Fruit fly (Drosophila melanogaster) whole organism, embryonic: ENCODE results near the gene sa.

Experiments
- Atf3 ChIP-seq: fragments of 200-800 bp; sonication (Bioruptor generic); optimal IDR thresholded peaks from 3 replicates; lab custom pipeline; 2016; ENCODE audit warnings: missing biosample characterization, missing genetic modification characterization
- B-H2 ChIP-seq: fragments of 200-800 bp; sonication (Bioruptor generic); optimal IDR thresholded peaks from 2 replicates; lab custom pipeline; 2018; ENCODE audit warnings: missing biosample characterization, mild to moderate bottlenecking, missing genetic modification characterization
- Bdp1 ChIP-seq: fragments of 200-800 bp; sonication (Bioruptor generic); optimal IDR thresholded peaks from 3 replicates; lab custom pipeline; 2016; ENCODE audit warnings: missing biosample characterization, missing genetic modification characterization
- C15 ChIP-seq: fragments of 200-800 bp; sonication (Bioruptor generic); IDR thresholded peaks from 3 replicates; pipeline ENCODE4 v1.3.6; 2022; ENCODE audit warnings: missing biosample characterization, missing genetic modification characterization
- CG10543 ChIP-seq: fragments of 200-800 bp; sonication (Bioruptor generic); optimal IDR thresholded peaks from 3 replicates; lab custom pipeline; 2017; ENCODE audit warnings: missing biosample characterization, mild to moderate bottlenecking, missing genetic modification characterization, moderate library complexity
- CG12744 ChIP-seq: fragments of 200-800 bp; sonication (Bioruptor generic); optimal IDR thresholded peaks from 2 replicates; lab custom pipeline; 2016; ENCODE audit warnings: missing biosample characterization, missing genetic modification characterization
- CG1792 ChIP-seq: fragments of 200-800 bp; sonication (Bioruptor generic); optimal IDR thresholded peaks from 2 replicates; lab custom pipeline; 2016; ENCODE audit warnings: missing biosample characterization, missing genetic modification characterization
- CG32767 ChIP-seq: fragments of 200-800 bp; sonication (Bioruptor generic); IDR thresholded peaks from 2 replicates; pipeline ENCODE4 v1.3.6; 2022; ENCODE audit warnings: missing biosample characterization, missing genetic modification characterization
- CG33213 ChIP-seq: fragments of 200-800 bp; sonication (Bioruptor generic); optimal IDR thresholded peaks from 3 replicates; lab custom pipeline; 2016; ENCODE audit warnings: missing biosample characterization, missing genetic modification characterization
- CG33557 ChIP-seq: fragments of 200-800 bp; sonication (Bioruptor generic); optimal IDR thresholded peaks from 2 replicates; lab custom pipeline; 2019; ENCODE audit warnings: missing biosample characterization, mild to moderate bottlenecking, missing genetic modification characterization, moderate library complexity
- CG4282 ChIP-seq: fragments of 200-800 bp; sonication (Bioruptor generic); optimal IDR thresholded peaks from 2 replicates; lab custom pipeline; 2016; ENCODE audit warnings: missing biosample characterization, missing genetic modification characterization
- CG4424 ChIP-seq: fragments of 200-800 bp; sonication (Bioruptor generic); optimal IDR thresholded peaks from 3 replicates; lab custom pipeline; 2016; ENCODE audit warnings: missing biosample characterization, missing genetic modification characterization
- CG6175 ChIP-seq: fragments of 200-800 bp; sonication (Bioruptor generic); IDR thresholded peaks from 3 replicates; pipeline ENCODE4 v1.3.6; 2022; ENCODE audit warnings: missing biosample characterization, missing genetic modification characterization
- CG7271 ChIP-seq: fragments of 200-800 bp; sonication (Bioruptor generic); optimal IDR thresholded peaks from 2 replicates; lab custom pipeline; 2018; ENCODE audit warnings: missing biosample characterization, mild to moderate bottlenecking, missing genetic modification characterization, moderate library complexity
- CG7745 ChIP-seq: fragments of 200-800 bp; sonication (Bioruptor generic); optimal IDR thresholded peaks from 2 replicates; lab custom pipeline; 2018; ENCODE audit warnings: missing biosample characterization, mild to moderate bottlenecking, missing genetic modification characterization, moderate library complexity
- CG7786 ChIP-seq: fragments of 200-800 bp; sonication (Bioruptor generic); optimal IDR thresholded peaks from 2 replicates; lab custom pipeline; 2016; ENCODE audit warnings: missing biosample characterization, missing genetic modification characterization
- CG7963 ChIP-seq: fragments of 200-800 bp; sonication (Bioruptor generic); IDR thresholded peaks from 3 replicates; pipeline ENCODE4 v1.3.6; 2022; ENCODE audit warnings: missing biosample characterization, missing genetic modification characterization; ENCODE audit not compliant: partially characterized antibody
- CG8359 ChIP-seq: fragments of 200-800 bp; sonication (Bioruptor generic); optimal IDR thresholded peaks from 2 replicates; lab custom pipeline; 2017; ENCODE audit warnings: missing biosample characterization, mild to moderate bottlenecking, missing genetic modification characterization, borderline replicate concordance
- CG9609 ChIP-seq: fragments of 200-800 bp; sonication (Bioruptor generic); optimal IDR thresholded peaks from 3 replicates; lab custom pipeline; 2016; ENCODE audit warnings: missing biosample characterization, missing genetic modification characterization
- CoRest ChIP-seq: fragments of 200-800 bp; sonication (Bioruptor generic); optimal IDR thresholded peaks from 3 replicates; lab custom pipeline; 2018; ENCODE audit warnings: missing biosample characterization, mild to moderate bottlenecking, missing genetic modification characterization, moderate library complexity
- CrebB ChIP-seq: fragments of 200-800 bp; sonication (Bioruptor generic); optimal IDR thresholded peaks from 3 replicates; lab custom pipeline; 2018; ENCODE audit warnings: missing biosample characterization, mild to moderate bottlenecking, missing genetic modification characterization
- Fer2 ChIP-seq: fragments of 200-800 bp; sonication (Bioruptor generic); optimal IDR thresholded peaks from 2 replicates; lab custom pipeline; 2018; ENCODE audit warnings: missing biosample characterization, mild to moderate bottlenecking, missing genetic modification characterization, moderate library complexity
- GATAe ChIP-seq: fragments of 200-800 bp; sonication (Bioruptor generic); conservative IDR thresholded peaks from 2 replicates; pipeline ENCODE4 v1.3.6; 2022; ENCODE audit warnings: missing biosample characterization, missing genetic modification characterization
- Gug ChIP-seq: fragments of 200-800 bp; sonication (Bioruptor generic); IDR thresholded peaks from 4 replicates; pipeline ENCODE4 v1.3.6; 2022; ENCODE audit warnings: missing biosample characterization, missing genetic modification characterization
- H2.0 ChIP-seq: fragments of 200-800 bp; sonication (Bioruptor generic); IDR thresholded peaks from 2 replicates; pipeline ENCODE4 v1.3.6; 2022; ENCODE audit warnings: missing biosample characterization, missing genetic modification characterization
- HLH54F ChIP-seq: fragments of 200-800 bp; sonication (Bioruptor generic); optimal IDR thresholded peaks from 3 replicates; lab custom pipeline; 2016; ENCODE audit warnings: missing biosample characterization, missing genetic modification characterization
- Hand ChIP-seq: fragments of 200-800 bp; sonication (Bioruptor generic); optimal IDR thresholded peaks from 2 replicates; lab custom pipeline; 2017; ENCODE audit warnings: mild to moderate bottlenecking, missing biosample characterization, missing genetic modification reagents, missing genetic modification characterization
- Hsf ChIP-seq: fragments of 200-800 bp; sonication (Bioruptor generic); optimal IDR thresholded peaks from 3 replicates; lab custom pipeline; 2016; ENCODE audit warnings: missing biosample characterization, missing genetic modification characterization
- Mrtf ChIP-seq: fragments of 200-800 bp; sonication (Bioruptor generic); IDR thresholded peaks from 3 replicates; pipeline ENCODE4 v1.3.6; 2022; ENCODE audit warnings: missing biosample characterization, missing genetic modification characterization
- Poxn ChIP-seq: fragments of 200-800 bp; sonication (Bioruptor generic); IDR thresholded peaks from 2 replicates; pipeline ENCODE4 v1.3.6; 2022; ENCODE audit warnings: missing biosample characterization, missing genetic modification characterization
- Ptx1 ChIP-seq: fragments of 200-800 bp; sonication (Bioruptor generic); IDR thresholded peaks from 2 replicates; pipeline ENCODE4 v1.3.6; 2022; ENCODE audit warnings: missing biosample characterization, missing genetic modification characterization
- Taf1 ChIP-seq: fragments of 200-800 bp; sonication (Bioruptor generic); IDR thresholded peaks from 2 replicates; pipeline ENCODE4 v1.3.6; 2022; ENCODE audit warnings: missing biosample characterization, missing genetic modification characterization
- chif ChIP-seq, 2 experiments: fragments of 200-800 bp; sonication (Bioruptor generic); optimal IDR thresholded peaks; 3 replicates each; lab custom pipeline; 2016; ENCODE audit warnings: missing biosample characterization in 2 of 2, missing genetic modification characterization in 2 of 2
- dmrt99B ChIP-seq: fragments of 200-800 bp; sonication (Bioruptor generic); optimal IDR thresholded peaks from 2 replicates; lab custom pipeline; 2018; ENCODE audit warnings: missing biosample characterization, mild to moderate bottlenecking, missing genetic modification characterization, moderate library complexity
- eve ChIP-seq, 2 experiments: fragments of >200 bp; optimal IDR thresholded peaks; 2 replicates each; lab custom pipeline; 2017; ENCODE audit warnings: missing biosample characterization in 2 of 2, missing genetic modification characterization in 2 of 2
- gcm ChIP-seq: fragments of 200-800 bp; sonication (Bioruptor generic); optimal IDR thresholded peaks from 2 replicates; lab custom pipeline; 2019; ENCODE audit warnings: missing biosample characterization, mild to moderate bottlenecking, missing genetic modification characterization, moderate library complexity
- h ChIP-seq: fragments of >200 bp; optimal IDR thresholded peaks from 2 replicates; lab custom pipeline; 2017
- hth ChIP-seq: fragments of >200 bp; optimal IDR thresholded peaks from 2 replicates; lab custom pipeline; 2017; ENCODE audit warnings: inconsistent platforms
- jing ChIP-seq: fragments of 200-800 bp; sonication (Bioruptor generic); optimal IDR thresholded peaks from 2 replicates; lab custom pipeline; 2018; ENCODE audit warnings: missing biosample characterization, mild to moderate bottlenecking, missing genetic modification characterization
- lab ChIP-seq: fragments of 200-800 bp; sonication (Bioruptor generic); optimal IDR thresholded peaks from 3 replicates; lab custom pipeline; 2017; ENCODE audit warnings: missing biosample characterization, missing genetic modification characterization, mild to moderate bottlenecking, moderate library complexity, missing genetic modification reagents
- lov ChIP-seq, 2 experiments: fragments of 200-800 bp in 1 of 2; fragments of >200 bp in 1 of 2; sonication (Bioruptor generic) in 1 of 2; IDR thresholded peaks in 1 of 2; optimal IDR thresholded peaks in 1 of 2; 2 replicates in 1 of 2; 3 replicates in 1 of 2; pipeline versions ENCODE4 v1.3.6 to Lab custom; 2017 to 2022; ENCODE audit warnings: missing biosample characterization in 1 of 2, missing genetic modification characterization in 1 of 2
- onecut ChIP-seq: fragments of 200-800 bp; sonication (Bioruptor generic); IDR thresholded peaks from 2 replicates; pipeline ENCODE4 v1.3.6; 2022; ENCODE audit warnings: missing biosample characterization, missing genetic modification characterization
- psq ChIP-seq: fragments of 200-800 bp; sonication (Bioruptor generic); optimal IDR thresholded peaks from 2 replicates; lab custom pipeline; 2017; ENCODE audit warnings: missing biosample characterization, missing genetic modification characterization
- repo ChIP-seq: fragments of 200-800 bp; sonication (Bioruptor generic); optimal IDR thresholded peaks from 2 replicates; lab custom pipeline; 2016; ENCODE audit warnings: missing biosample characterization, missing genetic modification characterization
- sim ChIP-seq: fragments of 200-800 bp; sonication (Bioruptor generic); IDR thresholded peaks from 2 replicates; pipeline ENCODE4 v1.3.6; 2022; ENCODE audit warnings: missing biosample characterization, missing genetic modification characterization
- slou ChIP-seq: fragments of 200-800 bp; sonication (Bioruptor generic); optimal IDR thresholded peaks from 3 replicates; lab custom pipeline; 2016; ENCODE audit warnings: missing biosample characterization, missing genetic modification characterization
- sna ChIP-seq: fragments of 200-800 bp; sonication (Bioruptor generic); IDR thresholded peaks from 2 replicates; pipeline ENCODE4 v1.3.6; 2022; ENCODE audit warnings: missing biosample characterization, missing genetic modification characterization; ENCODE audit not compliant: partially characterized antibody
- stc ChIP-seq: fragments of 200-800 bp; sonication (Bioruptor generic); IDR thresholded peaks from 2 replicates; pipeline ENCODE4 v1.3.6; 2022; ENCODE audit warnings: missing biosample characterization, missing genetic modification characterization
- tll ChIP-seq, 2 experiments: fragments of 200-800 bp in 1 of 2; fragments of >200 bp in 1 of 2; sonication (Bioruptor generic) in 1 of 2; optimal IDR thresholded peaks; 2 replicates each; lab custom pipeline; 2017 to 2019; ENCODE audit warnings: missing biosample characterization in 2 of 2, missing genetic modification characterization in 2 of 2, mild to moderate bottlenecking in 1 of 2, moderate library complexity in 1 of 2
- trh ChIP-seq: fragments of 200-800 bp; sonication (Bioruptor generic); optimal IDR thresholded peaks from 2 replicates; lab custom pipeline; 2016; ENCODE audit warnings: missing biosample characterization, missing genetic modification characterization
- unpg ChIP-seq: fragments of 200-800 bp; sonication (Bioruptor generic); optimal IDR thresholded peaks from 3 replicates; lab custom pipeline; 2018; ENCODE audit warnings: missing biosample characterization, mild to moderate bottlenecking, missing genetic modification characterization, moderate library complexity
- vnd ChIP-seq: fragments of 200-800 bp; sonication (Bioruptor generic); IDR thresholded peaks from 3 replicates; pipeline ENCODE4 v1.3.6; 2022; ENCODE audit warnings: missing biosample characterization, missing genetic modification characterization; ENCODE audit not compliant: partially characterized antibody

Gene sa

dm6 chr3L:21445704-21446103, 39.2 kb upstream of the sa start, which contains the start of gene Syx7 (continued):
- TF ChIP-seq Hsf (GFP tag; lab: Kevin White, UChicago) (peak; percentile 25), sim (GFP tag; lab: Robert Waterston, UW) (no peak), CG33213 (peak; percentile 65), trh (no peak), Hand (GFP tag; lab: Kevin White, UChicago) (no peak), CG4282 (no peak), dmrt99B (no peak), lab (GFP tag; lab: Kevin White, UChicago) (no peak), Bdp1 (GFP tag; lab: Kevin White, UChicago) (no peak), CG12744 (GFP tag; lab: Kevin White, UChicago) (peak; percentile 8), onecut (no peak), psq (GFP tag; lab: Kevin White, UChicago) (no peak), Poxn (GFP tag; lab: Robert Waterston, UW) (no peak), chif (GFP tag; optimal IDR thresholded peaks at IDR 0.05; lab: Kevin White, UChicago) (no peak), sna (GFP tag; lab: Robert Waterston, UW) (peak; percentile 37; the same call in 1 of the 2 replicates), gcm (GFP tag; lab: Kevin White, UChicago) (no peak), CG7963 (GFP tag; lab: Robert Waterston, UW) (0 out of 3 replicates have a peak, but pooled peaks have one; percentile 34), Fer2 (tag; lab: Kevin White, UChicago) (no peak), CG6175 (no peak), h (lab: Kevin White, UChicago) (no peak), Atf3 (GFP tag; lab: Kevin White, UChicago) (no peak), vnd (GFP tag; lab: Robert Waterston, UW) (no peak), unpg (GFP tag; lab: Kevin White, UChicago) (no peak), lov (optimal IDR thresholded peaks at IDR 0.05; lab: Kevin White, UChicago) (no peak), lov (GFP tag; IDR thresholded peaks at IDR 0.05; lab: Robert Waterston, UW) (no peak), stc (no peak), H2.0 (GFP tag; lab: Robert Waterston, UW) (no peak), B-H2 (GFP tag; lab: Kevin White, UChicago) (peak; percentile 41), slou (no peak), GATAe (GFP tag; lab: Robert Waterston, UW) (no peak), CG32767 (GFP tag; lab: Robert Waterston, UW) (no peak), eve (GFP tag; optimal IDR thresholded peaks at IDR 0.05; lab: Kevin White, UChicago) (no peak), CG33557 (no peak), CrebB (no peak), CG1792 (GFP tag; lab: Kevin White, UChicago) (no peak), tll (GFP tag; optimal IDR thresholded peaks at IDR 0.05; lab: Kevin White, UChicago) (no peak), Mrtf (GFP tag; lab: Robert Waterston, UW) (no peak), Ptx1 (GFP tag; lab: Robert Waterston, UW) (no peak), CG9609 (GFP tag; lab: Kevin White, UChicago) (peak; percentile 38), CG7745 (tag; lab: Kevin White, UChicago) (no peak), CG7271 (tag; lab: Kevin White, UChicago) (no peak), repo (GFP tag; lab: Kevin White, UChicago) (no peak), jing (GFP tag; lab: Kevin White, UChicago) (no peak), CG8359 (GFP tag; lab: Kevin White, UChicago) (no peak), HLH54F (GFP tag; lab: Kevin White, UChicago) (peak; percentile 26), CG4424 (GFP tag; lab: Kevin White, UChicago) (no peak), Taf1 (no peak), CG7786 (peak; percentile 21), Gug (GFP tag; lab: Robert Waterston, UW) (no peak), CoRest (tag; lab: Kevin White, UChicago) (peak; percentile 33), C15 (GFP tag; lab: Robert Waterston, UW) (no peak), CG10543 (GFP tag; lab: Kevin White, UChicago) (no peak), hth (lab: Kevin White, UChicago) (no peak)
